Worm (Caenorhabditis elegans) whole organism, L2 larva: ENCODE data around the gene ZK930.6.

Source experiments
- R02D3.7 ChIP-seq: fragments of 150-350 bp; optimal IDR thresholded peaks from 2 replicates; lab custom pipeline; 2014; ENCODE audit warnings: missing biosample characterization, missing genetic modification characterization
- ceh-82 ChIP-seq: fragments of 150-350 bp; optimal IDR thresholded peaks from 2 replicates; lab custom pipeline; 2014; ENCODE audit warnings: missing biosample characterization, missing genetic modification characterization
- fos-1 ChIP-seq: fragments of 150-350 bp; optimal IDR thresholded peaks from 2 replicates; lab custom pipeline; 2014; ENCODE audit warnings: missing biosample characterization, missing genetic modification characterization
- skn-1 ChIP-seq: sonication (generic microtip); optimal IDR thresholded peaks from 2 replicates; lab custom pipeline; 2017; ENCODE audit warnings: missing biosample characterization, missing genetic modification characterization

DNA sequence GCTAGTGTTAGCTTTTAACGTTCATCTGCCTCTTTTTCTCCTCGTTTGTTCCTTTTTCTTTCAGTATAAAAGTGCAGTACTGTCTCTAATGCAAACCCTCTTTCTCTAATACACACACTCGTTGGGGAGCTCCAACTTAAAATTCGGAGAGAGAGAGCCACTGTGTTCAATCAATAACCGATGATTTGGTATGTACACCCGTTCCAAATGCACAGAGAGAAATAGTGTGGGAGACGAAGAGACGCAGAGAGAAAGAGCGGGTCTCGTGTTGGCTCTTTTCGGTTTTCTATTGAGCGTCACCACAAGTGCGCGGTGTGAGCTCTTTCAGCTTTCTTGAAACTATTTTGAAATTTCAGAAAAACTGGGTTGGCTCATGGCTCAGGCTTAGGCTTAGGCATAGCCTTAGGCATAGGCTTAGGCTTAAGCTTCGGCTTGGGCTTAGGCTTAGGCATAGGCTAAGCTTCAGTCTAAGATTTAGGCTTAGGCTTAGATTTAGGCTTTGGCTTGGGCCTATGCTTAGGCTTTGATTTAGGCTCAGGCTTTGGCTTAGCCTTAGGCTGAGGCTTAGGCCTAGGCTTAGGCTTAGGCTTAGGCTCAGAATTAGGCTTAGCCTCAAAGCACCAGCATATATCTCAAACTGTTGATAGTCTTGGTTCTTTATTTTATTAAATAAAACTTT is 40.0 kb downstream of the ZK930.6 start:
- TF ChIP-seq ceh-82 (tag; lab: Kevin White, UChicago) (no peak), R02D3.7 (no peak), fos-1 (tag; lab: Kevin White, UChicago) (no peak), skn-1 (tag; lab: Kevin White, UChicago) (no peak)
